Worm (Caenorhabditis elegans) whole organism, late embryonic: ENCODE measurements around the gene srbc-43.

Source experiments
- ceh-48 ChIP-seq: sonication (generic microtip); optimal IDR thresholded peaks from 2 replicates; lab custom pipeline; 2016; ENCODE audit warnings: missing genetic modification characterization, inconsistent platforms, missing compliant biosample characterization
- ceh-9 ChIP-seq: sonication (generic microtip); optimal IDR thresholded peaks from 2 replicates; lab custom pipeline; 2016; ENCODE audit warnings: mild to moderate bottlenecking, missing genetic modification characterization, inconsistent platforms, missing compliant biosample characterization
- gmeb-2 ChIP-seq: sonication (generic microtip); optimal IDR thresholded peaks from 2 replicates; lab custom pipeline; 2016; ENCODE audit warnings: missing genetic modification characterization, inconsistent platforms, missing compliant biosample characterization
- hlh-15 ChIP-seq: sonication (generic microtip); optimal IDR thresholded peaks from 2 replicates; lab custom pipeline; 2016; ENCODE audit warnings: missing genetic modification characterization, missing compliant biosample characterization
- hlh-30 ChIP-seq: sonication (generic microtip); optimal IDR thresholded peaks from 2 replicates; lab custom pipeline; 2017; ENCODE audit warnings: antibody characterized with exemption, missing genetic modification characterization, missing compliant biosample characterization; ENCODE audit not compliant: insufficient read depth
- nfya-1 ChIP-seq: sonication (generic microtip); optimal IDR thresholded peaks from 2 replicates; lab custom pipeline; 2017; ENCODE audit warnings: missing genetic modification characterization, mild to moderate bottlenecking, missing compliant biosample characterization, antibody characterized with exemption, moderate library complexity
- nhr-11 ChIP-seq: fragments of 150-350 bp; optimal IDR thresholded peaks from 2 replicates; lab custom pipeline; 2014; ENCODE audit warnings: missing biosample characterization, missing genetic modification characterization
- pag-3 ChIP-seq: sonication (generic microtip); optimal IDR thresholded peaks from 2 replicates; lab custom pipeline; 2016; ENCODE audit warnings: missing compliant biosample characterization, missing genetic modification characterization, borderline replicate concordance
- pha-4 ChIP-seq: fragments of 150-350 bp; optimal IDR thresholded peaks from 2 replicates; lab custom pipeline; 2018; ENCODE audit warnings: missing biosample characterization, missing genetic modification reagents, missing genetic modification characterization
- ref-2 ChIP-seq: sonication (generic microtip); optimal IDR thresholded peaks from 2 replicates; lab custom pipeline; 2016; ENCODE audit warnings: missing genetic modification characterization, missing compliant biosample characterization
- unc-55 ChIP-seq: sonication (generic microtip); optimal IDR thresholded peaks from 2 replicates; lab custom pipeline; 2017; ENCODE audit warnings: missing biosample characterization, missing genetic modification reagents, missing genetic modification characterization

DNA sequence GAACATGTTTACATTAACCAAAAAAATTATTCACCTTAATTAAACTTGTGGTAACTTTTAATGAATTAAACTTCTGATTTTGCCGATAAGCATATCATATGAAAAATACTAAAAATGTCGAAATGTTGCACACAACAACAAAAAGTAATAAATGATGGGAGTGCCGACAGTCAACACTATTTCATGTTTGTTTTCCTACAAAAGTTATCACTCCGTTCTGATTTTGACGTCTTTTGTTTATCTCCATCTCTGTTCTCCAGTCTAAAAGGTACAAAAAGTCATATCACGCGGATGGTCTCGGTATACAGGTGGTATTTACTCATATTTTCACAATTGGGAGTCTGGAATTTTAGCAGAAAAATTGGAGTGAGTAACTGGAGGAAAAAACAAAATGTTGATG is 25.1 kb upstream of the srbc-43 start:
- no peak for TF ChIP-seq hlh-30 (tag; lab: Kevin White, UChicago)
- no peak for TF ChIP-seq pha-4
- no peak for TF ChIP-seq pag-3 (tag; lab: Kevin White, UChicago)
- TF ChIP-seq ceh-48 (tag; lab: Kevin White, UChicago): no peak
- no peak for TF ChIP-seq ref-2 (tag; lab: Kevin White, UChicago)
- TF ChIP-seq nfya-1 (tag; lab: Kevin White, UChicago): no peak
- TF ChIP-seq nhr-11 (tag; lab: Kevin White, UChicago): no peak
- TF ChIP-seq unc-55: no peak
- TF ChIP-seq gmeb-2 (tag; lab: Kevin White, UChicago): no peak
- no peak for TF ChIP-seq hlh-15 (tag; lab: Kevin White, UChicago)
- TF ChIP-seq ceh-9: no peak
